Worm (Caenorhabditis elegans) whole organism, L3 larva: ENCODE measurements around the gene B0454.26.
"Not testable (repeated sequence)": the region's sequence is repeated elsewhere in the genome, so short reads cannot be mapped to it uniquely, and the experiment has no call there.

Experiments
- R02D3.7 ChIP-seq: fragments of 150-350 bp; optimal IDR thresholded peaks from 2 replicates; lab custom pipeline; 2014; ENCODE audit warnings: missing biosample characterization, missing genetic modification characterization
- aly-2 ChIP-seq: fragments of 150-350 bp; optimal IDR thresholded peaks from 2 replicates; lab custom pipeline; 2014; ENCODE audit warnings: missing biosample characterization, missing genetic modification characterization
- ceh-16 ChIP-seq: sonication (generic microtip); optimal IDR thresholded peaks from 2 replicates; lab custom pipeline; 2017; ENCODE audit warnings: missing biosample characterization, missing genetic modification characterization
- ceh-82 ChIP-seq: fragments of 150-350 bp; optimal IDR thresholded peaks from 2 replicates; lab custom pipeline; 2014; ENCODE audit warnings: missing biosample characterization, missing genetic modification characterization
- egl-5 ChIP-seq: fragments of 150-350 bp; optimal IDR thresholded peaks from 2 replicates; lab custom pipeline; 2017; ENCODE audit warnings: missing biosample characterization, missing genetic modification reagents, missing genetic modification characterization, inconsistent platforms
- elt-1 ChIP-seq: fragments of 150-350 bp; optimal IDR thresholded peaks from 2 replicates; lab custom pipeline; 2014; ENCODE audit warnings: missing biosample characterization, missing genetic modification characterization
- elt-2 ChIP-seq: sonication (generic microtip); optimal IDR thresholded peaks from 2 replicates; lab custom pipeline; 2016; ENCODE audit warnings: missing genetic modification reagents, mild to moderate bottlenecking, missing genetic modification characterization, missing compliant biosample characterization
- elt-3 ChIP-seq, 3 experiments: fragments of 150-350 bp in 1 of 3; sonication (generic microtip) in 2 of 3; optimal IDR thresholded peaks; 2 replicates in 2 of 3; 4 replicates in 1 of 3; lab custom pipeline; 2014 to 2017; ENCODE audit warnings: missing biosample characterization in 3 of 3, missing genetic modification characterization in 3 of 3
- eor-1 ChIP-seq, 2 experiments: fragments of 150-350 bp; optimal IDR thresholded peaks; 2 replicates each; lab custom pipeline; 2014 to 2018; ENCODE audit warnings: missing biosample characterization in 2 of 2, missing genetic modification characterization in 2 of 2
- fkh-2 ChIP-seq: fragments of 150-350 bp; optimal IDR thresholded peaks from 2 replicates; lab custom pipeline; 2014; ENCODE audit warnings: missing biosample characterization, missing genetic modification reagents, missing genetic modification characterization
- fos-1 ChIP-seq: fragments of 150-350 bp; optimal IDR thresholded peaks from 2 replicates; lab custom pipeline; 2014; ENCODE audit warnings: missing biosample characterization, missing genetic modification characterization
- hmg-11 ChIP-seq: sonication (generic microtip); optimal IDR thresholded peaks from 2 replicates; lab custom pipeline; 2016; ENCODE audit warnings: missing genetic modification characterization, missing compliant biosample characterization
- jun-1 ChIP-seq: fragments of 150-350 bp; optimal IDR thresholded peaks from 2 replicates; lab custom pipeline; 2014; ENCODE audit warnings: missing biosample characterization, missing genetic modification reagents, missing genetic modification characterization
- lin-15B ChIP-seq: fragments of 150-350 bp; optimal IDR thresholded peaks from 2 replicates; lab custom pipeline; 2014; ENCODE audit warnings: missing biosample characterization, missing genetic modification characterization
- lin-39 ChIP-seq: fragments of 150-350 bp; optimal IDR thresholded peaks from 2 replicates; lab custom pipeline; 2018; ENCODE audit warnings: missing biosample characterization, missing genetic modification reagents, missing genetic modification characterization
- lsy-12 ChIP-seq: sonication (generic microtip); optimal IDR thresholded peaks from 2 replicates; lab custom pipeline; 2016; ENCODE audit warnings: mild to moderate bottlenecking, missing genetic modification characterization, missing compliant biosample characterization
- mdl-1 ChIP-seq: fragments of 150-350 bp; optimal IDR thresholded peaks from 2 replicates; lab custom pipeline; 2014; ENCODE audit warnings: missing biosample characterization, missing genetic modification characterization
- mml-1 ChIP-seq: fragments of 150-350 bp; sonication (generic microtip); optimal IDR thresholded peaks from 3 replicates; lab custom pipeline; 2014; ENCODE audit warnings: missing biosample characterization, missing genetic modification characterization
- nhr-12 ChIP-seq: fragments of 150-350 bp; optimal IDR thresholded peaks from 2 replicates; lab custom pipeline; 2014; ENCODE audit warnings: missing biosample characterization, missing genetic modification characterization
- nhr-23 ChIP-seq: fragments of 150-350 bp; optimal IDR thresholded peaks from 2 replicates; lab custom pipeline; 2014; ENCODE audit warnings: missing biosample characterization, missing genetic modification reagents, missing genetic modification characterization
- nhr-237 ChIP-seq: fragments of 150-350 bp; optimal IDR thresholded peaks from 2 replicates; lab custom pipeline; 2014; ENCODE audit warnings: missing biosample characterization, missing genetic modification characterization
- nhr-25 ChIP-seq: sonication (generic microtip); optimal IDR thresholded peaks from 2 replicates; lab custom pipeline; 2017; ENCODE audit warnings: missing biosample characterization, missing genetic modification characterization
- nhr-43 ChIP-seq: sonication (generic microtip); optimal IDR thresholded peaks from 2 replicates; lab custom pipeline; 2016; ENCODE audit warnings: mild to moderate bottlenecking, missing genetic modification characterization, missing compliant biosample characterization; ENCODE audit not compliant: poor library complexity, severe bottlenecking
- nhr-67 ChIP-seq: fragments of 150-350 bp; optimal IDR thresholded peaks from 2 replicates; lab custom pipeline; 2014; ENCODE audit warnings: missing biosample characterization, missing genetic modification characterization
- sea-2 ChIP-seq: fragments of 150-350 bp; sonication (generic microtip); optimal IDR thresholded peaks from 4 replicates; lab custom pipeline; 2014; ENCODE audit warnings: missing biosample characterization, missing genetic modification reagents, missing genetic modification characterization
- skn-1 ChIP-seq: fragments of 150-350 bp; optimal IDR thresholded peaks from 2 replicates; lab custom pipeline; 2014; ENCODE audit warnings: missing biosample characterization, missing genetic modification characterization
- tbx-2 ChIP-seq: sonication (generic microtip); optimal IDR thresholded peaks from 2 replicates; lab custom pipeline; 2016; ENCODE audit warnings: mild to moderate bottlenecking, missing genetic modification characterization, missing compliant biosample characterization
- ztf-11 ChIP-seq: fragments of 150-350 bp; optimal IDR thresholded peaks from 2 replicates; lab custom pipeline; 2014; ENCODE audit warnings: missing biosample characterization, missing genetic modification characterization
- ztf-4 ChIP-seq: fragments of 150-350 bp; optimal IDR thresholded peaks from 2 replicates; lab custom pipeline; 2014; ENCODE audit warnings: missing biosample characterization, missing genetic modification characterization

B0454.26 gene

DNA sequence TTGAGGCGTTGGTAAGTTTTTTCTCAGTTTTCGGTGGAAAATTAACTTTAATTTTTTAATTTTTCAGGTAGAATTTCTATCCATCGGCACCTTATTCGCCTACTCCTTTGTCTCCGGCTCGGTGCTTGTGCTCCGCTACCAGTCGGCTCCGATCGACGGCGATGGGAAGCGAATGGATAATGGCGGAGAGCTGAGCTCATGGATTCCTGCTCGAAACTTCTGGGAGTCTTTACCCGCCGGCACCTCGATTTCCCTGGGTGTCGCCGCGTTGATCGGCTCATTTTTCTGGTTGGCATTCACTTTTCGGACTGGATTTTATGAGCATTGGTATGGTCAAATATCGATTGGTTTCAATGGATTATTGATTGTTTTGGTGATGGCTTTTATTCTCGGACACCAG, 3.4 kb downstream of the B0454.26 start:
- TF ChIP-seq nhr-25 (tag; lab: Kevin White, UChicago), result no peak
- TF ChIP-seq nhr-43 (tag; lab: Kevin White, UChicago), result no peak
- no peak for TF ChIP-seq ztf-11 (tag; lab: Kevin White, UChicago)
- TF ChIP-seq ztf-4, result no peak
- no peak for TF ChIP-seq nhr-237 (tag; lab: Kevin White, UChicago)
- TF ChIP-seq elt-2 (tag; lab: Kevin White, UChicago), result no peak
- no peak for TF ChIP-seq nhr-12 (tag; lab: Kevin White, UChicago)
- TF ChIP-seq ceh-16 (tag; lab: Kevin White, UChicago), result no peak
- TF ChIP-seq aly-2 (tag; lab: Kevin White, UChicago), result no peak
- TF ChIP-seq tbx-2 (tag; lab: Kevin White, UChicago), result no peak
- no peak for TF ChIP-seq sea-2 (GFP tag; lab: Kevin White, UChicago)
- TF ChIP-seq fkh-2, result no peak
- TF ChIP-seq skn-1 (tag; lab: Kevin White, UChicago), result no peak
- no peak for TF ChIP-seq lin-15B (tag; lab: Kevin White, UChicago)
- no peak for TF ChIP-seq mdl-1 (tag; lab: Kevin White, UChicago)
- no peak for TF ChIP-seq egl-5 (tag; lab: Kevin White, UChicago)
- no peak for TF ChIP-seq elt-1 (tag; lab: Kevin White, UChicago)
- no peak for TF ChIP-seq eor-1 (tag; optimal IDR thresholded peaks at IDR 0.05; lab: Kevin White, UChicago)
- no peak for TF ChIP-seq R02D3.7 (tag; lab: Kevin White, UChicago)

- not testable (repeated sequence) for TF ChIP-seq lsy-12 (tag; lab: Kevin White, UChicago); sea-2 (GFP tag; lab: Kevin White, UChicago); ceh-16 (tag; lab: Kevin White, UChicago)
Measured at ce11 chrII:3032480-3032879, 5.9 kb downstream of the B0454.26 start, which contains the start of gene B0454.6. B0454.6 (plus strand) TSS chrII:3032780.

DNA sequence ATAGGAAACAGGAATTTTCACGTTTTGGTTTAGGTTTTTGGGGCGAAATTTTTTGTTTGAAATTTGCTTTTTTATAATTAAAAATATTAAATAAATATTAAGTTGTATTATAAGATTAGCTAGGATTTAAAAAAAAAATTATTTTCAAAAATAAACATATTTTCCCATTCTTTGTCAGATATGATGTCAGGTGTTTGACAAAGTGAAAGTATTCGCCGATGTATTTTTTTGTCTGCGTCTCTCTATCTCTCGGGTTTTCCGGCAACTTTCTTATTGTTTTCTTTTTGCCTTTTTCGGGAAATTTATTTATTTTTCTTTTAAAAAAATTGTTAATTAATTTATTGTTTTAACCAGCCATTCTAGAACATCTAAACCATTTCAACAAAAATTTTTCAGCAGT, 7.9 kb downstream of the B0454.26 start:
- TF ChIP-seq lin-39 (tag; lab: Kevin White, UChicago), result no peak
- no peak for TF ChIP-seq nhr-12 (tag; lab: Kevin White, UChicago)
- no peak for TF ChIP-seq tbx-2 (tag; lab: Kevin White, UChicago)
- no peak for TF ChIP-seq elt-1 (tag; lab: Kevin White, UChicago)
- TF ChIP-seq R02D3.7 (tag; lab: Kevin White, UChicago), result no peak

ce11 chrII:3028264-3028663, 10.1 kb downstream of the B0454.26 start:
- TF ChIP-seq nhr-12 (tag; lab: Kevin White, UChicago), result no peak
- peak; percentile 43 for TF ChIP-seq nhr-25 (tag; lab: Kevin White, UChicago)
- no peak for TF ChIP-seq jun-1 (tag; lab: Kevin White, UChicago)
- TF ChIP-seq ceh-82 (tag; lab: Kevin White, UChicago), result no peak
- TF ChIP-seq, all 47 proteins: peak for 1

ce11 chrII:3024655-3025054, 13.7 kb downstream of the B0454.26 start:
- TF ChIP-seq hmg-11 (tag; lab: Kevin White, UChicago) (no peak), nhr-237 (tag; lab: Kevin White, UChicago) (no peak), mml-1 (tag; lab: Kevin White, UChicago) (no peak)

ce11 chrII:3023381-3023935, 14.9 kb downstream of the B0454.26 start, which contains the start of gene clec-2:
clec-2 (minus strand) TSS chrII:3023431.
- TF ChIP-seq nhr-67 (tag; lab: Kevin White, UChicago) (no peak), tbx-2 (tag; lab: Kevin White, UChicago) (no peak), lin-15B (tag; lab: Kevin White, UChicago) (no peak), sea-2 (GFP tag; lab: Kevin White, UChicago) (no peak), fos-1 (tag; lab: Kevin White, UChicago) (no peak), ztf-4 (no peak), mml-1 (tag; lab: Kevin White, UChicago) (no peak), nhr-23 (tag; lab: Kevin White, UChicago) (no peak), elt-3 (tag; optimal IDR thresholded peaks at IDR 0.05; lab: Kevin White, UChicago) (no peak), elt-1 (tag; lab: Kevin White, UChicago) (no peak), ceh-82 (tag; lab: Kevin White, UChicago) (no peak)
